Fruit fly (Drosophila melanogaster) whole organism, embryonic: ENCODE results near the gene CG43131.
A peak's percentile ranks its signal among the peaks of the same experiment; 100 is the strongest.

ENCODE experiments used
- Bdp1 ChIP-seq: fragments of 200-800 bp; sonication (Bioruptor generic); optimal IDR thresholded peaks from 3 replicates; lab custom pipeline; 2016; ENCODE audit warnings: missing biosample characterization, missing genetic modification characterization
- CG10959 ChIP-seq: fragments of 200-800 bp; sonication (Bioruptor generic); IDR thresholded peaks from 2 replicates; pipeline ENCODE4 v1.3.6; 2022; ENCODE audit warnings: missing biosample characterization, missing genetic modification characterization
- CG12071 ChIP-seq: fragments of 200-800 bp; sonication (Bioruptor generic); optimal IDR thresholded peaks from 3 replicates; lab custom pipeline; 2018; ENCODE audit warnings: missing biosample characterization, mild to moderate bottlenecking, missing genetic modification characterization
- CG13296 ChIP-seq: fragments of 200-800 bp; sonication (Bioruptor generic); optimal IDR thresholded peaks from 3 replicates; lab custom pipeline; 2018; ENCODE audit warnings: missing biosample characterization, mild to moderate bottlenecking, missing genetic modification characterization
- CG17328 ChIP-seq: fragments of 200-800 bp; sonication (Bioruptor generic); IDR thresholded peaks from 2 replicates; pipeline ENCODE4 v1.3.6; 2022; ENCODE audit warnings: missing biosample characterization, missing genetic modification characterization
- CG17802 ChIP-seq: fragments of 200-800 bp; sonication (Bioruptor generic); optimal IDR thresholded peaks from 2 replicates; lab custom pipeline; 2018; ENCODE audit warnings: missing biosample characterization, mild to moderate bottlenecking, missing genetic modification characterization, moderate library complexity
- CG17912 ChIP-seq: fragments of 200-800 bp; sonication (Bioruptor generic); optimal IDR thresholded peaks from 2 replicates; lab custom pipeline; 2018; ENCODE audit warnings: missing biosample characterization, mild to moderate bottlenecking, missing genetic modification characterization
- CG18599 ChIP-seq: fragments of 200-800 bp; sonication (Bioruptor generic); optimal IDR thresholded peaks from 3 replicates; lab custom pipeline; 2017; ENCODE audit warnings: missing biosample characterization, missing genetic modification characterization, mild to moderate bottlenecking, moderate library complexity, missing genetic modification reagents
- CG2116 ChIP-seq: fragments of 200-800 bp; sonication (Bioruptor generic); optimal IDR thresholded peaks from 3 replicates; lab custom pipeline; 2018; ENCODE audit warnings: missing biosample characterization, mild to moderate bottlenecking, missing genetic modification characterization
- CG34224 ChIP-seq: fragments of 200-800 bp; sonication (Bioruptor generic); IDR thresholded peaks from 3 replicates; pipeline ENCODE4 v1.3.6; 2022; ENCODE audit warnings: missing biosample characterization, missing genetic modification characterization; ENCODE audit not compliant: partially characterized antibody
- CG4328 ChIP-seq: fragments of 200-800 bp; sonication (Bioruptor generic); optimal IDR thresholded peaks from 3 replicates; lab custom pipeline; 2017; ENCODE audit warnings: missing biosample characterization, missing genetic modification reagents, missing genetic modification characterization
- CG7357 ChIP-seq: fragments of 200-800 bp; sonication (Bioruptor generic); IDR thresholded peaks from 3 replicates; pipeline ENCODE4 v1.3.6; 2022; ENCODE audit warnings: missing biosample characterization, missing genetic modification characterization
- CG7556 ChIP-seq: fragments of 200-800 bp; sonication (Bioruptor generic); optimal IDR thresholded peaks from 2 replicates; lab custom pipeline; 2017; ENCODE audit warnings: missing biosample characterization, mild to moderate bottlenecking, missing genetic modification characterization
- CG7786 ChIP-seq: fragments of 200-800 bp; sonication (Bioruptor generic); optimal IDR thresholded peaks from 2 replicates; lab custom pipeline; 2016; ENCODE audit warnings: missing biosample characterization, missing genetic modification characterization
- CG7928 ChIP-seq: fragments of 200-800 bp; sonication (Bioruptor generic); optimal IDR thresholded peaks from 2 replicates; lab custom pipeline; 2017; ENCODE audit warnings: missing biosample characterization, mild to moderate bottlenecking, missing genetic modification characterization
- CG8765 ChIP-seq: fragments of 200-800 bp; sonication (Bioruptor generic); IDR thresholded peaks from 2 replicates; pipeline ENCODE4 v1.3.6; 2022; ENCODE audit warnings: missing biosample characterization, missing genetic modification characterization
- CoRest ChIP-seq: fragments of 200-800 bp; sonication (Bioruptor generic); optimal IDR thresholded peaks from 3 replicates; lab custom pipeline; 2018; ENCODE audit warnings: missing biosample characterization, mild to moderate bottlenecking, missing genetic modification characterization, moderate library complexity
- Gug ChIP-seq: fragments of 200-800 bp; sonication (Bioruptor generic); IDR thresholded peaks from 4 replicates; pipeline ENCODE4 v1.3.6; 2022; ENCODE audit warnings: missing biosample characterization, missing genetic modification characterization
- MESR4 ChIP-seq: fragments of 200-800 bp; sonication (Bioruptor generic); optimal IDR thresholded peaks from 2 replicates; lab custom pipeline; 2018; ENCODE audit warnings: missing biosample characterization, mild to moderate bottlenecking, missing genetic modification characterization, moderate library complexity
- Mes4 ChIP-seq: fragments of 200-800 bp; sonication (Bioruptor generic); optimal IDR thresholded peaks from 2 replicates; lab custom pipeline; 2016; ENCODE audit warnings: missing biosample characterization, missing genetic modification characterization
- Oaz ChIP-seq: fragments of 200-800 bp; sonication (Bioruptor generic); IDR thresholded peaks from 2 replicates; pipeline ENCODE4 v1.3.6; 2022; ENCODE audit warnings: missing biosample characterization, missing genetic modification characterization
- Opbp ChIP-seq: fragments of 200-800 bp; sonication (Bioruptor generic); IDR thresholded peaks from 3 replicates; pipeline ENCODE4 v1.3.6; 2022; ENCODE audit warnings: missing biosample characterization, missing genetic modification characterization; ENCODE audit not compliant: partially characterized antibody
- Rfx ChIP-seq: fragments of 200-800 bp; sonication (Bioruptor generic); IDR thresholded peaks from 2 replicates; pipeline ENCODE4 v1.3.6; 2022; ENCODE audit warnings: missing biosample characterization, missing genetic modification characterization
- Usf ChIP-seq: fragments of 200-800 bp; sonication (Bioruptor generic); optimal IDR thresholded peaks from 2 replicates; lab custom pipeline; 2017; ENCODE audit warnings: missing genotype, missing biosample characterization, missing genetic modification characterization
- Xrp1 ChIP-seq: fragments of 200-800 bp; sonication (Bioruptor generic); IDR thresholded peaks from 2 replicates; pipeline ENCODE4 v1.3.6; 2022; ENCODE audit warnings: missing biosample characterization, missing genetic modification characterization
- al ChIP-seq: fragments of 200-800 bp; sonication (Bioruptor generic); IDR thresholded peaks from 2 replicates; pipeline ENCODE4 v1.3.6; 2022; ENCODE audit warnings: missing biosample characterization, missing genetic modification characterization
- ap ChIP-seq: fragments of 200-800 bp; sonication (Bioruptor generic); IDR thresholded peaks from 2 replicates; pipeline ENCODE4 v1.3.6; 2022; ENCODE audit warnings: missing biosample characterization, missing genetic modification characterization
- ash1 ChIP-seq: fragments of 200-800 bp; sonication (Bioruptor generic); optimal IDR thresholded peaks from 2 replicates; lab custom pipeline; 2018; ENCODE audit warnings: missing biosample characterization, mild to moderate bottlenecking, missing genetic modification characterization
- bab2 ChIP-seq: fragments of 200-800 bp; sonication (Bioruptor generic); optimal IDR thresholded peaks from 2 replicates; lab custom pipeline; 2016; ENCODE audit warnings: missing biosample characterization, missing genetic modification characterization
- bbx ChIP-seq: fragments of 200-800 bp; sonication (Bioruptor generic); IDR thresholded peaks from 2 replicates; pipeline ENCODE4 v1.3.6; 2022; ENCODE audit warnings: missing biosample characterization, missing genetic modification characterization; ENCODE audit not compliant: partially characterized antibody
- bowl ChIP-seq: fragments of 200-800 bp; sonication (Bioruptor generic); IDR thresholded peaks from 2 replicates; pipeline ENCODE4 v1.3.6; 2022; ENCODE audit warnings: missing biosample characterization, missing genetic modification characterization
- cad ChIP-seq: fragments of >200 bp; optimal IDR thresholded peaks from 2 replicates; lab custom pipeline; 2017; ENCODE audit warnings: missing biosample characterization, missing genetic modification characterization
- ems ChIP-seq: fragments of 200-800 bp; sonication (Bioruptor generic); optimal IDR thresholded peaks from 3 replicates; lab custom pipeline; 2016; ENCODE audit warnings: missing biosample characterization, missing genetic modification characterization
- fd102C ChIP-seq: fragments of 200-800 bp; sonication (Bioruptor generic); optimal IDR thresholded peaks from 2 replicates; lab custom pipeline; 2018; ENCODE audit warnings: missing biosample characterization, mild to moderate bottlenecking, missing genetic modification characterization, moderate library complexity
- grau ChIP-seq: fragments of 200-800 bp; optimal IDR thresholded peaks from 3 replicates; lab custom pipeline; 2019; ENCODE audit warnings: missing biosample characterization, mild to moderate bottlenecking, missing genetic modification characterization, moderate library complexity
- hkb ChIP-seq, 2 experiments: fragments of 200-800 bp in 1 of 2; fragments of >200 bp in 1 of 2; sonication (Bioruptor generic) in 1 of 2; IDR thresholded peaks in 1 of 2; optimal IDR thresholded peaks in 1 of 2; 2 replicates each; pipeline versions ENCODE4 v1.3.6 to Lab custom; 2017 to 2022; ENCODE audit warnings: missing biosample characterization in 1 of 2, missing genetic modification characterization in 1 of 2
- lbe ChIP-seq: fragments of 200-800 bp; sonication (Bioruptor generic); optimal IDR thresholded peaks from 2 replicates; lab custom pipeline; 2016; ENCODE audit warnings: missing biosample characterization, mild to moderate bottlenecking, missing genetic modification characterization
- nerfin-1 ChIP-seq: fragments of 200-800 bp; sonication (Bioruptor generic); optimal IDR thresholded peaks from 3 replicates; lab custom pipeline; 2019; ENCODE audit warnings: missing biosample characterization, mild to moderate bottlenecking, missing genetic modification characterization, moderate library complexity
- peb ChIP-seq: fragments of 200-800 bp; sonication (Bioruptor generic); IDR thresholded peaks from 2 replicates; pipeline ENCODE4 v1.3.6; 2022; ENCODE audit warnings: missing biosample characterization, missing genetic modification characterization
- pho ChIP-seq: fragments of 200-800 bp; sonication (Bioruptor generic); optimal IDR thresholded peaks from 2 replicates; lab custom pipeline; 2016; ENCODE audit warnings: missing biosample characterization, missing genetic modification characterization
- psq ChIP-seq: fragments of 200-800 bp; sonication (Bioruptor generic); optimal IDR thresholded peaks from 2 replicates; lab custom pipeline; 2017; ENCODE audit warnings: missing biosample characterization, missing genetic modification characterization
- salm ChIP-seq: fragments of 200-800 bp; sonication (Bioruptor generic); optimal IDR thresholded peaks from 2 replicates; lab custom pipeline; 2018; ENCODE audit warnings: missing biosample characterization, mild to moderate bottlenecking, missing genetic modification characterization
- seq ChIP-seq: fragments of 200-800 bp; sonication (Bioruptor generic); IDR thresholded peaks from 2 replicates; pipeline ENCODE4 v1.3.6; 2022; ENCODE audit warnings: missing biosample characterization, missing genetic modification characterization
- slp2 ChIP-seq: fragments of 200-800 bp; sonication (Bioruptor generic); optimal IDR thresholded peaks from 2 replicates; lab custom pipeline; 2016; ENCODE audit warnings: missing biosample characterization, missing genetic modification characterization
- sna ChIP-seq: fragments of 200-800 bp; sonication (Bioruptor generic); IDR thresholded peaks from 2 replicates; pipeline ENCODE4 v1.3.6; 2022; ENCODE audit warnings: missing biosample characterization, missing genetic modification characterization; ENCODE audit not compliant: partially characterized antibody
- unc-4 ChIP-seq: fragments of 200-800 bp; sonication (Bioruptor generic); IDR thresholded peaks from 2 replicates; pipeline ENCODE4 v1.3.6; 2022; ENCODE audit warnings: missing biosample characterization, missing genetic modification characterization; ENCODE audit not compliant: partially characterized antibody
- vvl ChIP-seq: fragments of 200-800 bp; sonication (Bioruptor generic); IDR thresholded peaks from 2 replicates; pipeline ENCODE4 v1.3.6; 2022; ENCODE audit warnings: missing biosample characterization, missing genetic modification characterization
- wor ChIP-seq: fragments of 200-800 bp; sonication (Bioruptor generic); IDR thresholded peaks from 2 replicates; pipeline ENCODE4 v1.3.6; 2022; ENCODE audit warnings: missing biosample characterization, missing genetic modification characterization
- zen2 ChIP-seq: fragments of 200-800 bp; sonication (Bioruptor generic); IDR thresholded peaks from 3 replicates; pipeline ENCODE4 v1.3.6; 2022; ENCODE audit warnings: missing biosample characterization, missing genetic modification characterization; ENCODE audit not compliant: partially characterized antibody

The CG43131 gene

DNA sequence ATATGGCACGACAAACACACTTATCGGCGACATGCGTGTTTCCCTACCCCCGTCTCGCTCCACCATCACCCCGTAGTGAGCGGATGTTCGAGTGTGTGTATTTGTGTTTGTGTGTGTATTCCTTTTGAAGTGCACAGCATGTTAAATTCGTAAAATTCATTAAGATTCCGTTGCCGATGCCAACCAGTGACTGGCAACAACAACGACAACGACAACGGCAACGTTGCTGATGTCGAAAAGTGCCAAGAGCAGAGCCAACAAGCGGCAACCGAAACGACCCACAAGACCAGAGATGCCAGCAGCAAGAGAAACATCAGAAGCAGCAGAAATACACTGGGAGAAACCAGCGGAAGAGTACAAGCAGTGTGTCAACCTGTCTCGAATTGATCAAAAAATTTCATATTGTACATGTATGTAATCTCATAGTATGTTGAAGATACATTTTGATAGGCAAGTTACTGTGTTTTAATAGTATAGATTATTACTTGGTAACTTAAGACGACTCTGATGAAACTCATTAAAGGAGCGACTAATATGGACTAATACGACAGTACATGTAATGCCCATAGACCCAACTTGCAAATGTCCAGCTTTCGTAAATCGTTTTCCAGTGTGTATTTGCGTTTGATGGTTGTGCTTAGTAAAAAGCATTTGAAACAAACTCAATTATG lies 48.2 kb downstream of the CG43131 start (continued):
- TF ChIP-seq Mes4 (GFP tag; lab: Kevin White, UChicago) (no peak), fd102C (no peak), CG4328 (GFP tag; lab: Kevin White, UChicago) (no peak), CoRest (tag; lab: Kevin White, UChicago) (peak; percentile 43), unc-4 (GFP tag; lab: Robert Waterston, UW) (no peak), CG34224 (GFP tag; lab: Robert Waterston, UW) (no peak), vvl (GFP tag; lab: Robert Waterston, UW) (peak; percentile 40; the same call in 1 of the 2 replicates), seq (GFP tag; lab: Robert Waterston, UW) (no peak), bab2 (GFP tag; lab: Kevin White, UChicago) (peak; percentile 29), ap (GFP tag; lab: Robert Waterston, UW) (0 out of 2 replicates have a peak, but pooled peaks have one; percentile 3), wor (GFP tag; lab: Robert Waterston, UW) (no peak), Xrp1 (GFP tag; lab: Robert Waterston, UW) (peak; percentile 42; the same call in 1 of the 2 replicates), CG7357 (GFP tag; lab: Robert Waterston, UW) (no peak), zen2 (GFP tag; lab: Robert Waterston, UW) (no peak), Rfx (GFP tag; lab: Robert Waterston, UW) (0 out of 2 replicates have a peak, but pooled peaks have one; percentile 3), bowl (GFP tag; lab: Robert Waterston, UW) (no peak), CG8765 (no peak), psq (no peak), ash1 (GFP tag; lab: Kevin White, UChicago) (no peak), CG18599 (peak; percentile 13), cad (GFP tag; lab: Kevin White, UChicago) (no peak), grau (tag; lab: Kevin White, UChicago) (peak; percentile 45), pho (no peak), Usf (no peak), lbe (GFP tag; lab: Kevin White, UChicago) (peak; percentile 56), nerfin-1 (tag; lab: Kevin White, UChicago) (no peak), ems (GFP tag; lab: Kevin White, UChicago) (peak; percentile 34), CG12071 (GFP tag; lab: Kevin White, UChicago) (no peak), bbx (GFP tag; lab: Robert Waterston, UW) (no peak), al (GFP tag; lab: Robert Waterston, UW) (no peak), hkb (optimal IDR thresholded peaks at IDR 0.05; lab: Kevin White, UChicago) (no peak), hkb (GFP tag; IDR thresholded peaks at IDR 0.05; lab: Robert Waterston, UW) (0 out of 2 replicates have a peak, but pooled peaks have one; percentile 23), CG17802 (tag; lab: Kevin White, UChicago) (no peak), CG17328 (GFP tag; lab: Robert Waterston, UW) (peak; percentile 40), CG2116 (GFP tag; lab: Kevin White, UChicago) (no peak), peb (GFP tag; lab: Robert Waterston, UW) (no peak), CG17912 (GFP tag; lab: Kevin White, UChicago) (no peak), CG7928 (no peak), slp2 (GFP tag; lab: Kevin White, UChicago) (no peak), CG7556 (GFP tag; lab: Kevin White, UChicago) (peak; percentile 33), salm (tag; lab: Kevin White, UChicago) (no peak), MESR4 (GFP tag; lab: Kevin White, UChicago) (no peak), CG10959 (GFP tag; lab: Robert Waterston, UW) (no peak), Opbp (GFP tag; lab: Robert Waterston, UW) (no peak), CG13296 (GFP tag; lab: Kevin White, UChicago) (no peak), CG7786 (GFP tag; lab: Kevin White, UChicago) (no peak), Oaz (GFP tag; lab: Robert Waterston, UW) (no peak), sna (GFP tag; lab: Robert Waterston, UW) (no peak), Bdp1 (peak; percentile 3), Gug (0 out of 4 replicates have a peak, but pooled peaks have one; percentile 24)
